Fruit fly (Drosophila melanogaster): Measurements from ENCODE around the gene CG11594.

DNA sequence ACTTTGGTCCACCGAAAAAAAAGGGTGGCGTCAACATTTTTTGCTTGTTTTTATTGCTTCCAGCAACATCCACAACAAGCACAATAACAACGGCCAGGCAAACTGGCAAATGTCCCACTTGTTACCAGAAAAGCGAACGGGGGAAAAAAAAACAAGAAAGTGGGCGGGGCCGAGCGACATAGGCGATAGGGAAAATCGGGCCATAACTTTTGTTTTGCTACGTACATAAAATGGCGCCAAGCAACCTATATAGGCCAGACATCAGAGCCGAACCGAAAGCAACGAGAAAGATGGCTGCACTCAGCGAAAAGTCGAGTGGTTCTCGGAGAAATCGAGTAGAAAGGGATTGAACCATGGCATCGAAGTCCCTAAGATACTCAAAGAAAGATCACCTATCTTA, 18.6 kb downstream of the CG11594 start:
- TF ChIP-seq pdm3 (GFP tag; optimal IDR thresholded peaks at IDR 0.05) (no peak), CG16779 (tag; optimal IDR thresholded peaks at IDR 0.05) (no peak), CG6163 (GFP tag; IDR thresholded peaks at IDR 0.05) (no peak), Blimp-1 (GFP tag; optimal IDR thresholded peaks at IDR 0.05) (no peak), CG34406 (GFP tag; optimal IDR thresholded peaks at IDR 0.05) (no peak), net (GFP tag; optimal IDR thresholded peaks at IDR 0.05) (no peak), Lpt (GFP tag; optimal IDR thresholded peaks at IDR 0.05) (no peak), eg (GFP tag; IDR thresholded peaks at IDR 0.05) (no peak), fkh (GFP tag; optimal IDR thresholded peaks at IDR 0.05) (no peak), Smox (GFP tag; optimal IDR thresholded peaks at IDR 0.05) (no peak), CG6792 (GFP tag; optimal IDR thresholded peaks at IDR 0.05) (no peak), Hr39 (GFP tag; optimal IDR thresholded peaks at IDR 0.05) (no peak), CG3032 (tag; optimal IDR thresholded peaks at IDR 0.05) (no peak), Eip78C (GFP tag) (no peak)
